Fruit fly (Drosophila melanogaster) whole organism, embryonic: ENCODE results near the gene CG15894.
A peak's percentile ranks its signal among the peaks of the same experiment; 100 is the strongest.

Source experiments
- Aef1 ChIP-seq: fragments of 200-800 bp; sonication (Bioruptor generic); IDR thresholded peaks from 3 replicates; pipeline ENCODE4 v1.3.6; 2022; ENCODE audit warnings: missing biosample characterization, missing genetic modification characterization
- Bteb2 ChIP-seq: fragments of 200-800 bp; sonication (Bioruptor generic); optimal IDR thresholded peaks from 2 replicates; lab custom pipeline; 2016; ENCODE audit warnings: missing biosample characterization, missing genetic modification characterization
- CG10267 ChIP-seq: fragments of 200-800 bp; sonication (Bioruptor generic); optimal IDR thresholded peaks from 2 replicates; lab custom pipeline; 2018; ENCODE audit warnings: missing biosample characterization, mild to moderate bottlenecking, missing genetic modification characterization, moderate library complexity
- CG11085 ChIP-seq: fragments of 200-800 bp; sonication (Bioruptor generic); IDR thresholded peaks from 2 replicates; pipeline ENCODE4 v1.3.6; 2022; ENCODE audit warnings: missing biosample characterization, missing genetic modification characterization
- CG12744 ChIP-seq: fragments of 200-800 bp; sonication (Bioruptor generic); optimal IDR thresholded peaks from 2 replicates; lab custom pipeline; 2016; ENCODE audit warnings: missing biosample characterization, missing genetic modification characterization
- CG13123 ChIP-seq: fragments of 200-800 bp; sonication (Bioruptor generic); optimal IDR thresholded peaks from 2 replicates; lab custom pipeline; 2016; ENCODE audit warnings: missing biosample characterization, missing genetic modification characterization
- CG14860 ChIP-seq: fragments of 200-800 bp; sonication (Bioruptor generic); IDR thresholded peaks from 3 replicates; pipeline ENCODE4 v1.3.6; 2022; ENCODE audit warnings: missing biosample characterization, missing genetic modification characterization; ENCODE audit not compliant: partially characterized antibody
- CG15601 ChIP-seq: fragments of 200-800 bp; sonication (Bioruptor generic); optimal IDR thresholded peaks from 3 replicates; lab custom pipeline; 2019; ENCODE audit warnings: missing biosample characterization, mild to moderate bottlenecking, missing genetic modification characterization, moderate library complexity
- CG2199 ChIP-seq: fragments of 200-800 bp; sonication (Bioruptor generic); IDR thresholded peaks from 3 replicates; pipeline ENCODE4 v1.3.6; 2022; ENCODE audit warnings: missing biosample characterization, missing genetic modification characterization
- CG4730 ChIP-seq: fragments of 200-800 bp; sonication (Bioruptor generic); IDR thresholded peaks from 2 replicates; pipeline ENCODE4 v1.3.6; 2022; ENCODE audit warnings: missing biosample characterization, missing genetic modification characterization
- CG4820 ChIP-seq: fragments of 200-800 bp; sonication (Bioruptor generic); optimal IDR thresholded peaks from 3 replicates; lab custom pipeline; 2016; ENCODE audit warnings: missing biosample characterization, missing genetic modification characterization
- CG8388 ChIP-seq: fragments of 200-800 bp; sonication (Bioruptor generic); optimal IDR thresholded peaks from 2 replicates; lab custom pipeline; 2019; ENCODE audit warnings: missing biosample characterization, mild to moderate bottlenecking, missing genetic modification characterization, moderate library complexity
- CG8944 ChIP-seq: fragments of 200-800 bp; sonication (Bioruptor generic); optimal IDR thresholded peaks from 3 replicates; lab custom pipeline; 2016; ENCODE audit warnings: missing biosample characterization, missing genetic modification characterization
- D ChIP-seq, 2 experiments: fragments of 200-800 bp in 1 of 2; fragments of >200 bp in 1 of 2; sonication (Bioruptor generic) in 1 of 2; optimal IDR thresholded peaks; 2 replicates in 1 of 2; 3 replicates in 1 of 2; lab custom pipeline; 2017; ENCODE audit warnings: mild to moderate bottlenecking in 1 of 2, missing biosample characterization in 1 of 2, missing genetic modification characterization in 1 of 2, missing genetic modification reagents in 1 of 2
- Dip3 ChIP-seq: fragments of 200-800 bp; sonication (Bioruptor generic); optimal IDR thresholded peaks from 3 replicates; lab custom pipeline; 2016; ENCODE audit warnings: missing biosample characterization, missing genetic modification characterization
- Dp ChIP-seq: fragments of 200-800 bp; sonication (Bioruptor generic); optimal IDR thresholded peaks from 2 replicates; lab custom pipeline; 2018; ENCODE audit warnings: missing biosample characterization, mild to moderate bottlenecking, missing genetic modification characterization, moderate library complexity
- Fer1 ChIP-seq: fragments of 200-800 bp; sonication (Bioruptor generic); optimal IDR thresholded peaks from 2 replicates; lab custom pipeline; 2017; ENCODE audit warnings: missing biosample characterization, mild to moderate bottlenecking, missing genetic modification characterization
- GATAe ChIP-seq: fragments of 200-800 bp; sonication (Bioruptor generic); conservative IDR thresholded peaks from 2 replicates; pipeline ENCODE4 v1.3.6; 2022; ENCODE audit warnings: missing biosample characterization, missing genetic modification characterization
- Gsc ChIP-seq: fragments of 200-800 bp; sonication (Bioruptor generic); IDR thresholded peaks from 2 replicates; pipeline ENCODE4 v1.3.6; 2022; ENCODE audit warnings: missing biosample characterization, missing genetic modification characterization
- HLH54F ChIP-seq: fragments of 200-800 bp; sonication (Bioruptor generic); optimal IDR thresholded peaks from 3 replicates; lab custom pipeline; 2016; ENCODE audit warnings: missing biosample characterization, missing genetic modification characterization
- Hey ChIP-seq: fragments of 200-800 bp; sonication (Bioruptor generic); optimal IDR thresholded peaks from 3 replicates; lab custom pipeline; 2018; ENCODE audit warnings: missing biosample characterization, mild to moderate bottlenecking, missing genetic modification characterization
- Hmx ChIP-seq: fragments of 200-800 bp; sonication (Bioruptor generic); optimal IDR thresholded peaks from 2 replicates; lab custom pipeline; 2016; ENCODE audit warnings: missing biosample characterization, missing genetic modification characterization
- Kr ChIP-seq: fragments of 200-800 bp; sonication (Bioruptor generic); optimal IDR thresholded peaks from 2 replicates; lab custom pipeline; 2017; ENCODE audit warnings: missing biosample characterization, mild to moderate bottlenecking, missing genetic modification characterization
- Meics ChIP-seq: fragments of 200-800 bp; sonication (Bioruptor generic); optimal IDR thresholded peaks from 2 replicates; lab custom pipeline; 2017; ENCODE audit warnings: missing biosample characterization, mild to moderate bottlenecking, missing genetic modification characterization
- Sin3A ChIP-seq: fragments of >200 bp; optimal IDR thresholded peaks from 2 replicates; lab custom pipeline; 2018
- Sry-δ ChIP-seq: fragments of 200-800 bp; sonication (Bioruptor generic); optimal IDR thresholded peaks from 2 replicates; lab custom pipeline; 2016; ENCODE audit warnings: missing biosample characterization, missing genetic modification characterization
- ase ChIP-seq: fragments of 200-800 bp; sonication (Bioruptor generic); IDR thresholded peaks from 3 replicates; pipeline ENCODE4 v1.3.6; 2022; ENCODE audit warnings: missing biosample characterization, missing genetic modification characterization
- cato ChIP-seq: fragments of 200-800 bp; sonication (Bioruptor generic); optimal IDR thresholded peaks from 2 replicates; lab custom pipeline; 2016; ENCODE audit warnings: missing biosample characterization, missing genetic modification characterization, borderline replicate concordance
- chn ChIP-seq: fragments of 200-800 bp; sonication (Bioruptor generic); optimal IDR thresholded peaks from 2 replicates; lab custom pipeline; 2016; ENCODE audit warnings: missing biosample characterization, missing genetic modification characterization
- da ChIP-seq: fragments of 200-800 bp; sonication (Bioruptor generic); optimal IDR thresholded peaks from 2 replicates; lab custom pipeline; 2016; ENCODE audit warnings: missing biosample characterization, missing genetic modification characterization
- dan ChIP-seq: fragments of 200-800 bp; sonication (Bioruptor generic); IDR thresholded peaks from 2 replicates; pipeline ENCODE4 v1.3.6; 2022; ENCODE audit warnings: missing biosample characterization, missing genetic modification characterization
- danr ChIP-seq: fragments of 200-800 bp; sonication (Bioruptor generic); IDR thresholded peaks from 2 replicates; pipeline ENCODE4 v1.3.6; 2022; ENCODE audit warnings: missing biosample characterization, missing genetic modification characterization
- esg ChIP-seq: fragments of 200-800 bp; sonication (Bioruptor generic); conservative IDR thresholded peaks from 2 replicates; pipeline ENCODE4 v1.3.6; 2022; ENCODE audit warnings: missing biosample characterization, missing genetic modification characterization
- exex ChIP-seq: fragments of 200-800 bp; sonication (Bioruptor generic); optimal IDR thresholded peaks from 4 replicates; lab custom pipeline; 2018; ENCODE audit warnings: missing biosample characterization, mild to moderate bottlenecking, missing genetic modification characterization, moderate library complexity
- fd102C ChIP-seq: fragments of 200-800 bp; sonication (Bioruptor generic); optimal IDR thresholded peaks from 2 replicates; lab custom pipeline; 2018; ENCODE audit warnings: missing biosample characterization, mild to moderate bottlenecking, missing genetic modification characterization, moderate library complexity
- fd3F ChIP-seq: fragments of 200-800 bp; sonication (Bioruptor generic); optimal IDR thresholded peaks from 2 replicates; lab custom pipeline; 2018; ENCODE audit warnings: missing biosample characterization, mild to moderate bottlenecking, missing genetic modification characterization, moderate library complexity
- gem ChIP-seq: fragments of 200-800 bp; sonication (Bioruptor generic); optimal IDR thresholded peaks from 2 replicates; lab custom pipeline; 2019; ENCODE audit warnings: missing biosample characterization, mild to moderate bottlenecking, missing genetic modification characterization, moderate library complexity
- ind ChIP-seq: fragments of 200-800 bp; sonication (Bioruptor generic); optimal IDR thresholded peaks from 3 replicates; lab custom pipeline; 2016; ENCODE audit warnings: missing biosample characterization, missing genetic modification characterization
- jumu ChIP-seq: fragments of 200-800 bp; sonication (Bioruptor generic); optimal IDR thresholded peaks from 3 replicates; lab custom pipeline; 2016; ENCODE audit warnings: missing biosample characterization, missing genetic modification characterization
- kni ChIP-seq: fragments of 200-800 bp; sonication (Bioruptor generic); optimal IDR thresholded peaks from 3 replicates; lab custom pipeline; 2017; ENCODE audit warnings: mild to moderate bottlenecking, missing biosample characterization, missing genetic modification reagents, missing genetic modification characterization
- phol ChIP-seq: fragments of 200-800 bp; sonication (Bioruptor generic); optimal IDR thresholded peaks from 3 replicates; lab custom pipeline; 2018; ENCODE audit warnings: missing biosample characterization, mild to moderate bottlenecking, missing genetic modification characterization, moderate library complexity
- pita ChIP-seq: fragments of 200-800 bp; sonication (Bioruptor generic); optimal IDR thresholded peaks from 2 replicates; lab custom pipeline; 2017; ENCODE audit warnings: missing biosample characterization, mild to moderate bottlenecking, missing genetic modification characterization
- pnt ChIP-seq: fragments of 200-800 bp; sonication (Bioruptor generic); optimal IDR thresholded peaks from 3 replicates; lab custom pipeline; 2016; ENCODE audit warnings: missing biosample characterization, missing genetic modification characterization
- pum ChIP-seq: fragments of 200-800 bp; sonication (Bioruptor generic); optimal IDR thresholded peaks from 2 replicates; lab custom pipeline; 2016; ENCODE audit warnings: missing biosample characterization, missing genetic modification characterization
- rib ChIP-seq: fragments of 200-800 bp; sonication (Bioruptor generic); IDR thresholded peaks from 2 replicates; pipeline ENCODE4 v1.3.6; 2022; ENCODE audit warnings: missing biosample characterization, missing genetic modification characterization
- schlank ChIP-seq: fragments of 200-800 bp; sonication (Bioruptor generic); optimal IDR thresholded peaks from 2 replicates; lab custom pipeline; 2018; ENCODE audit warnings: missing biosample characterization, mild to moderate bottlenecking, missing genetic modification characterization
- shn ChIP-seq: fragments of 200-800 bp; sonication (Bioruptor generic); optimal IDR thresholded peaks from 3 replicates; lab custom pipeline; 2016; ENCODE audit warnings: missing biosample characterization, missing genetic modification characterization
- sisA ChIP-seq: fragments of 200-800 bp; sonication (Bioruptor generic); IDR thresholded peaks from 2 replicates; pipeline ENCODE4 v1.3.6; 2022; ENCODE audit warnings: missing biosample characterization, missing genetic modification characterization
- slou ChIP-seq: fragments of 200-800 bp; sonication (Bioruptor generic); optimal IDR thresholded peaks from 3 replicates; lab custom pipeline; 2016; ENCODE audit warnings: missing biosample characterization, missing genetic modification characterization
- tgo ChIP-seq: fragments of 200-800 bp; sonication (Bioruptor generic); IDR thresholded peaks from 3 replicates; pipeline ENCODE4 v1.3.6; 2022; ENCODE audit warnings: missing biosample characterization, missing genetic modification characterization
- trh ChIP-seq: fragments of 200-800 bp; sonication (Bioruptor generic); optimal IDR thresholded peaks from 2 replicates; lab custom pipeline; 2016; ENCODE audit warnings: missing biosample characterization, missing genetic modification characterization
- wdn ChIP-seq: fragments of 200-800 bp; sonication (Bioruptor generic); IDR thresholded peaks from 2 replicates; pipeline ENCODE4 v1.3.6; 2022; ENCODE audit warnings: missing biosample characterization, missing genetic modification characterization
- zf30C ChIP-seq: fragments of 200-800 bp; sonication (Bioruptor generic); optimal IDR thresholded peaks from 3 replicates; lab custom pipeline; 2018; ENCODE audit warnings: missing biosample characterization, mild to moderate bottlenecking, missing genetic modification characterization

CG15894 gene

dm6 chrX:6287842-6288241, 21.2 kb upstream of the CG15894 start, which contains the start of the genes Top3beta and wuho (continued):
- TF ChIP-seq rib (GFP tag; lab: Robert Waterston, UW) (no peak), shn (GFP tag; lab: Kevin White, UChicago) (peak; percentile 6), jumu (GFP tag; lab: Kevin White, UChicago) (peak; percentile 58), cato (no peak), ase (GFP tag; lab: Robert Waterston, UW) (no peak), CG8388 (GFP tag; lab: Kevin White, UChicago) (no peak), Bteb2 (GFP tag; lab: Kevin White, UChicago) (peak; percentile 30), da (GFP tag; lab: Kevin White, UChicago) (no peak), CG4730 (no peak), ind (GFP tag; lab: Kevin White, UChicago) (peak; percentile 23), pum (GFP tag; lab: Kevin White, UChicago) (peak; percentile 31), CG11085 (GFP tag; lab: Robert Waterston, UW) (no peak), Gsc (no peak), trh (GFP tag; lab: Kevin White, UChicago) (no peak), Kr (GFP tag; lab: Kevin White, UChicago) (no peak), zf30C (GFP tag; lab: Kevin White, UChicago) (no peak), CG10267 (peak; percentile 57), phol (peak; percentile 56), Hmx (GFP tag; lab: Kevin White, UChicago) (no peak), Meics (GFP tag; lab: Kevin White, UChicago) (no peak), esg (GFP tag; lab: Robert Waterston, UW) (no peak), Sry-δ (peak; percentile 83), CG14860 (GFP tag; lab: Robert Waterston, UW) (peak; percentile 69), pnt (no peak), danr (GFP tag; lab: Robert Waterston, UW) (no peak), Hey (no peak), kni (no peak), HLH54F (GFP tag; lab: Kevin White, UChicago) (peak; percentile 39), tgo (GFP tag; lab: Robert Waterston, UW) (no peak), Dp (GFP tag; lab: Kevin White, UChicago) (peak; percentile 49), wdn (no peak), Sin3A (peak; percentile 66), fd102C (GFP tag; lab: Kevin White, UChicago) (no peak), CG2199 (GFP tag; lab: Robert Waterston, UW) (no peak), CG15601 (tag; lab: Kevin White, UChicago) (no peak), slou (GFP tag; lab: Kevin White, UChicago) (no peak), dan (GFP tag; lab: Robert Waterston, UW) (no peak), exex (tag; lab: Kevin White, UChicago) (no peak), chn (GFP tag; lab: Kevin White, UChicago) (peak; percentile 8), sisA (GFP tag; lab: Robert Waterston, UW) (no peak), fd3F (no peak), CG4820 (no peak), CG12744 (GFP tag; lab: Kevin White, UChicago) (peak; percentile 4), GATAe (GFP tag; lab: Robert Waterston, UW) (no peak), Dip3 (no peak), Fer1 (GFP tag; lab: Kevin White, UChicago) (peak; percentile 68), CG13123 (GFP tag; lab: Kevin White, UChicago) (no peak), gem (tag; lab: Kevin White, UChicago) (no peak), schlank (no peak), CG8944 (GFP tag; lab: Kevin White, UChicago) (peak; percentile 16), pita (GFP tag; lab: Kevin White, UChicago) (no peak), Aef1 (GFP tag; lab: Robert Waterston, UW) (no peak), D (optimal IDR thresholded peaks at IDR 0.05; lab: Kevin White, UChicago) (peak; percentile 74), D (GFP tag; optimal IDR thresholded peaks at IDR 0.05; lab: Kevin White, UChicago) (no peak)
